Worm (Caenorhabditis elegans): ENCODE measurements around the gene srbc-77.

ce11 chrV:15952762-15953161 lies 22.8 kb downstream of the srbc-77 start, which contains the start of gene srw-56:
- TF ChIP-seq ama-1 (optimal IDR thresholded peaks at IDR 0.05) (no peak), ceh-36 (tag; optimal IDR thresholded peaks at IDR 0.05) (no peak), sea-1 (GFP tag; conservative IDR thresholded peaks at IDR 0.05) (no peak), F13C5.2 (tag; optimal IDR thresholded peaks at IDR 0.05) (no peak), hmbx-1 (tag; optimal IDR thresholded peaks at IDR 0.05) (no peak)
